Worm (Caenorhabditis elegans) whole organism, late embryonic: Measurements from ENCODE around the gene C34E10.12.

Source experiments
- C08G9.2 ChIP-seq: sonication (generic microtip); optimal IDR thresholded peaks from 2 replicates; lab custom pipeline; 2016; ENCODE audit warnings: mild to moderate bottlenecking, missing genetic modification characterization, moderate library complexity, missing compliant biosample characterization
- C38D4.7 ChIP-seq: fragments of 200-800 bp; sonication (Bioruptor generic); optimal IDR thresholded peaks from 2 replicates; lab custom pipeline; 2018; ENCODE audit warnings: mild to moderate bottlenecking, missing genetic modification characterization, moderate library complexity, missing compliant biosample characterization
- F13H6.1 ChIP-seq: sonication (generic microtip); optimal IDR thresholded peaks from 2 replicates; lab custom pipeline; 2016; ENCODE audit warnings: missing genetic modification characterization, missing compliant biosample characterization
- K09A11.1 ChIP-seq: sonication (generic microtip); optimal IDR thresholded peaks from 2 replicates; lab custom pipeline; 2017; ENCODE audit warnings: antibody characterized with exemption, mild to moderate bottlenecking, missing genetic modification characterization, missing compliant biosample characterization; ENCODE audit not compliant: insufficient read depth
- T23F11.4 ChIP-seq: fragments of 200-800 bp; sonication (Bioruptor generic); optimal IDR thresholded peaks from 2 replicates; lab custom pipeline; 2018; ENCODE audit warnings: mild to moderate bottlenecking, missing genetic modification characterization, missing compliant biosample characterization
- ceh-2 ChIP-seq: sonication (generic microtip); optimal IDR thresholded peaks from 2 replicates; lab custom pipeline; 2016; ENCODE audit warnings: missing genotype, missing genetic modification characterization, missing compliant biosample characterization
- ceh-24 ChIP-seq: sonication (generic microtip); optimal IDR thresholded peaks from 2 replicates; lab custom pipeline; 2016; ENCODE audit warnings: mild to moderate bottlenecking, missing genetic modification characterization, missing compliant biosample characterization
- ceh-31 ChIP-seq: sonication (generic microtip); optimal IDR thresholded peaks from 2 replicates; lab custom pipeline; 2016; ENCODE audit warnings: missing genetic modification characterization, missing compliant biosample characterization
- ceh-48 ChIP-seq: sonication (generic microtip); optimal IDR thresholded peaks from 2 replicates; lab custom pipeline; 2016; ENCODE audit warnings: missing genetic modification characterization, inconsistent platforms, missing compliant biosample characterization
- ceh-6 ChIP-seq: fragments of 200-800 bp; sonication (Bioruptor generic); optimal IDR thresholded peaks from 2 replicates; lab custom pipeline; 2018; ENCODE audit warnings: mild to moderate bottlenecking, missing genetic modification characterization, missing compliant biosample characterization
- dmd-4 ChIP-seq: sonication (generic microtip); optimal IDR thresholded peaks from 2 replicates; lab custom pipeline; 2016; ENCODE audit warnings: borderline replicate concordance, missing genetic modification characterization, missing compliant biosample characterization
- dve-1 ChIP-seq: sonication (generic microtip); optimal IDR thresholded peaks from 2 replicates; lab custom pipeline; 2017; ENCODE audit warnings: antibody characterized with exemption, mild to moderate bottlenecking, missing genetic modification characterization, missing compliant biosample characterization
- ets-4 ChIP-seq: sonication (generic microtip); optimal IDR thresholded peaks from 2 replicates; lab custom pipeline; 2016; ENCODE audit warnings: missing genetic modification characterization, missing compliant biosample characterization
- eyg-1 ChIP-seq: sonication (generic microtip); optimal IDR thresholded peaks from 2 replicates; lab custom pipeline; 2016; ENCODE audit warnings: missing genotype, missing genetic modification characterization, missing compliant biosample characterization
- gmeb-2 ChIP-seq: sonication (generic microtip); optimal IDR thresholded peaks from 2 replicates; lab custom pipeline; 2016; ENCODE audit warnings: missing genetic modification characterization, inconsistent platforms, missing compliant biosample characterization
- hlh-30 ChIP-seq: sonication (generic microtip); optimal IDR thresholded peaks from 2 replicates; lab custom pipeline; 2017; ENCODE audit warnings: antibody characterized with exemption, missing genetic modification characterization, missing compliant biosample characterization; ENCODE audit not compliant: insufficient read depth
- hlh-6 ChIP-seq: sonication (generic microtip); optimal IDR thresholded peaks from 2 replicates; lab custom pipeline; 2016; ENCODE audit warnings: missing genotype, missing genetic modification characterization, missing compliant biosample characterization
- lim-6 ChIP-seq: sonication (generic microtip); optimal IDR thresholded peaks from 2 replicates; lab custom pipeline; 2016; ENCODE audit warnings: missing genetic modification characterization, missing compliant biosample characterization
- madf-2 ChIP-seq: sonication (generic microtip); optimal IDR thresholded peaks from 2 replicates; lab custom pipeline; 2017; ENCODE audit warnings: missing genetic modification characterization, missing compliant biosample characterization
- nfya-1 ChIP-seq: sonication (generic microtip); optimal IDR thresholded peaks from 2 replicates; lab custom pipeline; 2017; ENCODE audit warnings: missing genetic modification characterization, mild to moderate bottlenecking, missing compliant biosample characterization, antibody characterized with exemption, moderate library complexity
- nhr-11 ChIP-seq: fragments of 150-350 bp; optimal IDR thresholded peaks from 2 replicates; lab custom pipeline; 2014; ENCODE audit warnings: missing biosample characterization, missing genetic modification characterization
- nhr-232 ChIP-seq: sonication (generic microtip); optimal IDR thresholded peaks from 2 replicates; lab custom pipeline; 2016; ENCODE audit warnings: missing genetic modification characterization, missing compliant biosample characterization
- odd-2 ChIP-seq: sonication (generic microtip); optimal IDR thresholded peaks from 2 replicates; lab custom pipeline; 2017; ENCODE audit warnings: antibody characterized with exemption, mild to moderate bottlenecking, missing genetic modification characterization, missing compliant biosample characterization
- pag-3 ChIP-seq: sonication (generic microtip); optimal IDR thresholded peaks from 2 replicates; lab custom pipeline; 2016; ENCODE audit warnings: missing compliant biosample characterization, missing genetic modification characterization, borderline replicate concordance
- pat-9 ChIP-seq: fragments of 200-800 bp; sonication (Bioruptor generic); optimal IDR thresholded peaks from 2 replicates; lab custom pipeline; 2018; ENCODE audit warnings: mild to moderate bottlenecking, missing genetic modification characterization, moderate library complexity, missing compliant biosample characterization
- pros-1 ChIP-seq: fragments of 150-350 bp; optimal IDR thresholded peaks from 2 replicates; lab custom pipeline; 2014; ENCODE audit warnings: missing biosample characterization, missing genetic modification reagents, missing genetic modification characterization
- ref-2 ChIP-seq: sonication (generic microtip); optimal IDR thresholded peaks from 2 replicates; lab custom pipeline; 2016; ENCODE audit warnings: missing genetic modification characterization, missing compliant biosample characterization
- rnt-1 ChIP-seq: sonication (generic microtip); optimal IDR thresholded peaks from 2 replicates; lab custom pipeline; 2016; ENCODE audit warnings: missing genetic modification characterization, missing compliant biosample characterization
- tbx-7 ChIP-seq: sonication (generic microtip); optimal IDR thresholded peaks from 2 replicates; lab custom pipeline; 2016; ENCODE audit warnings: missing genotype, missing genetic modification characterization, missing compliant biosample characterization
- unc-42 ChIP-seq: sonication (generic microtip); optimal IDR thresholded peaks from 2 replicates; lab custom pipeline; 2016; ENCODE audit warnings: missing genotype, missing genetic modification characterization, missing compliant biosample characterization
- zip-5 ChIP-seq: sonication (generic microtip); optimal IDR thresholded peaks from 2 replicates; lab custom pipeline; 2016; ENCODE audit warnings: missing genetic modification characterization, missing compliant biosample characterization

C34E10.12 gene

DNA sequence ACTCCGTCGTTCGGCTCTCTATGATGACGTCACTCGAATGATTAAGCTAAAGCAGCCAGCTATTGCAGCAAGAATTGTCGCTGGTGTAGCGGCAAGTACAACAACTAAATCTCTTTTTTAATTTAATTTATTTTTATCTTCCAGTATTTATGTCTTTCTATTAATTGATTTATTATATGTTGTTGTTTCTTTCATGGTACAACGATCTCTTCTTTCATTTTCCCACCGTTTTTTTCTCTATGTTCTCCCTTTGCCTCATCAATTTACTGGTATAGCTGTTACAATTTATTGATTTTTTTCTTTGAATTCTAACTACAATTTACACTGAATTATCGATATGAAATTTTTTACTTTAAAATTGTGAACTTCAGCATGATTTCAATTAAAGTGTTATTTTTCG is 32.0 kb downstream of the C34E10.12 start, which contains the start of gene moc-6:
Gene moc-6, plus strand, starts transcription at position 301 of the 400 bp plus-strand sequence.
- no peak for TF ChIP-seq gmeb-2 (tag; lab: Kevin White, UChicago)
- no peak for TF ChIP-seq nfya-1 (tag; lab: Kevin White, UChicago)
- TF ChIP-seq odd-2 (tag; lab: Kevin White, UChicago), result no peak
- TF ChIP-seq ceh-24 (tag; lab: Kevin White, UChicago), result no peak
- no peak for TF ChIP-seq ceh-6 (GFP tag; lab: Kevin White, UChicago)
- no peak for TF ChIP-seq pros-1 (tag; lab: Kevin White, UChicago)
- TF ChIP-seq nhr-11 (tag; lab: Kevin White, UChicago), result no peak
- TF ChIP-seq C38D4.7 (GFP tag; lab: Kevin White, UChicago), result no peak
- no peak for TF ChIP-seq ceh-31 (tag; lab: Kevin White, UChicago)
- no peak for TF ChIP-seq K09A11.1 (tag; lab: Kevin White, UChicago)
- TF ChIP-seq rnt-1 (tag; lab: Kevin White, UChicago), result no peak
- TF ChIP-seq dve-1 (tag; lab: Kevin White, UChicago), result no peak

DNA sequence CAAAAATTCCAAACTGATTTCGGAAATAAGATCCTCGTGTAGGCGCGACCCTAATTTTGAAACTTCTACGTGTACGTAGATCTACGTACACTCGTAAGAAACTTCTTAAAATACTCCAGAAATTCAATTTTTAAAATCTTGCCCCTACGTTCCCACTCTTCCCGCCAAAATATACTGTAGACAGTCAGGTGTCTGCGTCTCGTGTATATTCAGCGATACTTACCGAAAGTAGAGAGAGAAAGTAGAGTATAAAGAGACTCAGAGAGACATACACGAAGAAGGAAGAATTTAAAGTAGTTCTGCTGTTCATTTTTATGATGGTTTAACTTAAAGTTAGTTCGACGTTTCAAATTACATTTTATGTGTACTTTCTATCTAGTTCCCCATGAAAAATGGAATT is 34.4 kb downstream of the C34E10.12 start:
- TF ChIP-seq hlh-30 (tag; lab: Kevin White, UChicago) (peak; percentile 18), T23F11.4 (no peak)

DNA sequence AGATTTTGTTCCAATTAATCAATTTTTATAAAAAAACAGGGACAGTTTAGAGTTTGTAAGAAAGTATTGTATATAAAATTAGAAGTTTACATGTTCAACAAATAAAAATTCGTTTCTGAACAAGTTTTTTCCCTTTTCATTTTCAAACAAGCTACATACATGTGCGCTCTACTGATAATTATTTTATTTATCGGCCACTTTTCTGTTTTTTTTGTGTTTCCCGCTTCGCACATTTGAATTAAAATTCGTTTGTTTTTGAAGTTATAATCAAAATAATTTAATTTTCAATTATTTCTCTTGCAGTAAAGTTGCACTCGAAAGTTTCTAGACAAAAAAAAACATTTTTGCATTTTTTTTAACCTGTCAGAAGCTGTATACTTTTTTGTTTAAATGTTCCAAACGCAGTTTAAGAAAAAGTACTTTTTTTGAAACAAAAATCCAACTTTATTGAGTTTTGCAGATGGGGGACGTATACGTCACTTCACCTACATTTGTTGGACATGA is 37.0 kb downstream of the C34E10.12 start, which contains the start of gene hira-1:
Gene hira-1, plus strand, starts transcription at position 454 of the 504 bp plus-strand sequence.
- TF ChIP-seq unc-42 (tag; lab: Kevin White, UChicago), result peak; percentile 55
- no peak for TF ChIP-seq nhr-11 (tag; lab: Kevin White, UChicago)

DNA sequence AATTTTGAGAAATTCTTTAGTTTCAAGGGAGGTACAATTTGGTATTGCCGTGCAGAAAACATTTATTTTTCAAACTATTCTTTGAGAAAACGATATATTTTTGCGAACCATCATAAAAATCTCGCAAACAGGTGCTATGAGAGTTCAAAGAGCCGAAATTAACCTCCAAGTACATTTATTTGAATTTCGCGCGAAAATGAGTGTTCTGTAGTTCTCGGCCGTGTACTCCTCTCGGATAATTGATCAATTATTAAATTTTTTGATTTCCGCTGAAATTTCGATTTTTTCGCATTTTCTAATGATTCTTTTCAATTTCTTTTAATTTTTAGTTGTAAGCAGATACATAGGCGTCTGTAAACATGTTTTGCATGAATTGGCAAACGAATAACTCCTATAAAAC is 37.5 kb downstream of the C34E10.12 start:
- no peak for TF ChIP-seq F13H6.1
- no peak for TF ChIP-seq dmd-4 (tag; lab: Kevin White, UChicago)
- peak; percentile 50 for TF ChIP-seq ref-2
- TF ChIP-seq C08G9.2, result peak; percentile 79
- peak; percentile 21 for TF ChIP-seq lim-6 (tag; lab: Kevin White, UChicago)
- no peak for TF ChIP-seq madf-2
- TF ChIP-seq ets-4 (tag; lab: Kevin White, UChicago), result peak; percentile 91
- TF ChIP-seq zip-5 (tag; lab: Kevin White, UChicago), result peak; percentile 35
- peak; percentile 25 for TF ChIP-seq tbx-7 (tag; lab: Kevin White, UChicago)
- no peak for TF ChIP-seq pag-3 (tag; lab: Kevin White, UChicago)
- peak; percentile 47 for TF ChIP-seq ceh-31 (tag; lab: Kevin White, UChicago)
- peak; percentile 20 for TF ChIP-seq ceh-2 (tag; lab: Kevin White, UChicago)
- TF ChIP-seq nhr-232 (tag; lab: Kevin White, UChicago), result no peak
- TF ChIP-seq odd-2 (tag; lab: Kevin White, UChicago), result no peak

DNA sequence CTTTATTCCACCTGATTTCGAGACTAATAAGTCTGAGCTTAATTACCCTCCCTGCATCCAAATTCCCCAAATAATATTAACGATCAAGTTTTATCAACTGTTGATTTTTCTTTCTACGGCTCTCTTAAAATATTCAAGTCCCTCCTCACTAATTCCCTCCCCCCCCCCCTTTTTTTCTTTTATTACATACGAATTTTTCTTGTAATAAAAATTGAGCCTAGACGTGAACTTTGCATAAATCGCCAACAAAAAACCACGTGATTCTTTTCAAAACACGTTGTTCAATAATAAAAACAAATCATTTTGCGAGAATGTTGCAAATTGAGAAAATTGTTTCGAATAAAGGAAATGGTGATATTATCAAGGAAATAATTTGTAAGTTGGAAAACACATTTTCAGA is 39.3 kb downstream of the C34E10.12 start, which contains the start of gene K10D2.8:
Gene K10D2.8, plus strand, starts transcription at position 301 of the 400 bp plus-strand sequence.
- TF ChIP-seq eyg-1 (tag; lab: Kevin White, UChicago) (no peak), ceh-48 (no peak), hlh-6 (tag; lab: Kevin White, UChicago) (no peak)

DNA sequence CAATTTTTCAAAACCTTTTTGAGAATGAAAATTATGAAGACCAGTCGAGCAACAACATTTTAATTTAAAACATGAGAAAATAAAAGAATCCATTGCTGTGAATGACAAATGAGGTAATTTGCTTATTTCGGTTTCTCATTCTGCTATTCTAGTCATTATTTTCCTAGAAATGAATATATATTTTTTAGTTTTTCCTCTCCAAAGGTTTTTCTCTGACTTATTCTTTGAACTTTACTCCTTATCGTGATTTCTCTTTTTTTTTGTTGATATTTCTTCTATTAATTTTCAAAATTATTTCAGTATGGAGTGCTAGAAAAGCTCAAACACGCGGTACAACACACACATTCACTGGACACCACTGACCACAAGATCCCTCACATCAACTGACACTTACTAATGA is 42.1 kb downstream of the C34E10.12 start, which contains the start of gene pup-2:
Gene pup-2, plus strand, starts transcription at position 301 of the 400 bp plus-strand sequence.
- no peak for TF ChIP-seq pat-9
- no peak for TF ChIP-seq unc-42 (tag; lab: Kevin White, UChicago)
